Worm (Caenorhabditis elegans) whole organism, late embryonic: Measurements from ENCODE around the gene his-32.

ENCODE experiments used
- T23F11.4 ChIP-seq: fragments of 200-800 bp; sonication (Bioruptor generic); optimal IDR thresholded peaks from 2 replicates; lab custom pipeline; 2018; ENCODE audit warnings: mild to moderate bottlenecking, missing genetic modification characterization, missing compliant biosample characterization
- ama-1 ChIP-seq: fragments of 150-350 bp; optimal IDR thresholded peaks from 2 replicates; lab custom pipeline; 2014
- ceh-2 ChIP-seq: sonication (generic microtip); optimal IDR thresholded peaks from 2 replicates; lab custom pipeline; 2016; ENCODE audit warnings: missing genotype, missing genetic modification characterization, missing compliant biosample characterization
- ceh-34 ChIP-seq: sonication (generic microtip); optimal IDR thresholded peaks from 2 replicates; lab custom pipeline; 2016; ENCODE audit warnings: mild to moderate bottlenecking, missing genetic modification characterization, missing compliant biosample characterization
- che-1 ChIP-seq: sonication (generic microtip); optimal IDR thresholded peaks from 2 replicates; lab custom pipeline; 2016; ENCODE audit warnings: mild to moderate bottlenecking, missing genetic modification characterization, missing compliant biosample characterization
- dve-1 ChIP-seq: sonication (generic microtip); optimal IDR thresholded peaks from 2 replicates; lab custom pipeline; 2017; ENCODE audit warnings: antibody characterized with exemption, mild to moderate bottlenecking, missing genetic modification characterization, missing compliant biosample characterization
- elt-2 ChIP-seq: sonication (generic microtip); optimal IDR thresholded peaks from 2 replicates; lab custom pipeline; 2016; ENCODE audit warnings: missing genetic modification reagents, missing genetic modification characterization, missing compliant biosample characterization
- pros-1 ChIP-seq: fragments of 150-350 bp; optimal IDR thresholded peaks from 2 replicates; lab custom pipeline; 2014; ENCODE audit warnings: missing biosample characterization, missing genetic modification reagents, missing genetic modification characterization
- sdc-2 ChIP-seq: sonication (generic microtip); optimal IDR thresholded peaks from 2 replicates; lab custom pipeline; 2016; ENCODE audit warnings: missing genotype, missing genetic modification characterization, missing compliant biosample characterization
- unc-3 ChIP-seq, 2 experiments: fragments of 200-800 bp in 1 of 2; sonication (Bioruptor generic) in 1 of 2; sonication (generic microtip) in 1 of 2; conservative IDR thresholded peaks in 1 of 2; optimal IDR thresholded peaks in 1 of 2; 2 replicates each; pipeline versions ENCODE4 v1.3.6 to Lab custom; 2016 to 2022; ENCODE audit warnings: missing compliant biosample characterization in 2 of 2, missing genetic modification characterization in 2 of 2, missing genetic modification reagents in 1 of 2
- unc-55 ChIP-seq: sonication (generic microtip); optimal IDR thresholded peaks from 2 replicates; lab custom pipeline; 2017; ENCODE audit warnings: missing biosample characterization, missing genetic modification reagents, missing genetic modification characterization
- unc-86 ChIP-seq: sonication (generic microtip); optimal IDR thresholded peaks from 2 replicates; lab custom pipeline; 2016; ENCODE audit warnings: missing genetic modification characterization, missing compliant biosample characterization

- TF ChIP-seq dve-1 (tag; lab: Kevin White, UChicago), result no peak
- TF ChIP-seq T23F11.4, result no peak
- TF ChIP-seq ceh-2 (tag; lab: Kevin White, UChicago), result no peak
- no peak for TF ChIP-seq elt-2 (tag; lab: Kevin White, UChicago)
- TF ChIP-seq che-1, result no peak
- TF ChIP-seq unc-3 (GFP tag; conservative IDR thresholded peaks at IDR 0.05; lab: Robert Waterston, UW), result no peak
- no peak for TF ChIP-seq unc-3 (tag; optimal IDR thresholded peaks at IDR 0.05; lab: Kevin White, UChicago)
- no peak for TF ChIP-seq pros-1 (tag; lab: Kevin White, UChicago)
- no peak for TF ChIP-seq unc-55 (GFP tag; lab: Kevin White, UChicago)
- TF ChIP-seq ceh-34 (tag; lab: Kevin White, UChicago), result no peak
- TF ChIP-seq sdc-2, result no peak
- no peak for TF ChIP-seq ama-1 (lab: Kevin White, UChicago)
- no peak for TF ChIP-seq unc-86 (tag; lab: Kevin White, UChicago)
These were observed 25.8 kb downstream of the his-32 start, which contains the start of gene D2096.5 for ce11 chrIV:8359716-8360407.
